Fruit fly (Drosophila melanogaster): ENCODE measurements around the gene Adk2.

Gene Adk2

DNA sequence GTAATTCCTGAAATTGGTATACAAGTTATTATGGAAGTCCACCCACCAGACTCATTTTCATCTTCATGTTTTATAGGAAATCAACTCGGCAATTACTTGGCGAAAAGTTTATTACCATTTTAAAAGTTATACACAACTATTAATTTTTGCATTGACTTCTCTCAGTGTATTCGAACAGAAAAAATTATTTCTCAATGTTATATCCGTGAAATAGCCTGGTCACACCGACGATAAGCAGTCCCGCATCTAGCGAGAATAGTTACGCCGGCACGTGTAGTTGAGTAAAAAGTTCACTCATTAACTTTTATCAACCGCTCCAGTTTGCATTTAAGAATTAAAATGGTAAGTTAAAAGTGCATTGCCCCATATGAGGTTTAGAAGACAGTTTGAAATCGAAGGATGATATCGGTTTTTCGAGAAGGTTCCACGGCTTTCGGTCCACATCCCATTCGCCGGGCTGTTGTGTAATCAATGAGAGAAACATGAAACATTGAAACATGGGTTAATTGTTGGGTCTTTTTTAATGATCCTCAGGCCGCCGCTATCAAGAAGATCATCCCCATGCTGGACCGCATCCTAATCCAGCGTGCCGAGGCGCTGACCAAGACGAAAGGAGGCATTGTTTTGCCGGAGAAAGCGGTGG, 6.5 kb downstream of the Adk2 start, which contains the start of gene CG11267 (continued):
- TF ChIP-seq CG7987 (GFP tag; optimal IDR thresholded peaks at IDR 0.05) (peak; percentile 71), CG3281 (GFP tag; optimal IDR thresholded peaks at IDR 0.05) (peak; percentile 90), CG12391 (tag; optimal IDR thresholded peaks at IDR 0.05) (peak; percentile 74), gce (GFP tag; IDR thresholded peaks at IDR 0.05) (peak; percentile 83; the same call in 2 of the 3 replicates), ranshi (GFP tag; IDR thresholded peaks at IDR 0.05) (peak; percentile 91), so (GFP tag; IDR thresholded peaks at IDR 0.05) (peak; percentile 93), CG15696 (tag; optimal IDR thresholded peaks at IDR 0.05) (peak; percentile 81), CG18764 (GFP tag; optimal IDR thresholded peaks at IDR 0.05) (peak; percentile 77), gcm2 (GFP tag; optimal IDR thresholded peaks at IDR 0.05) (no peak), Xrp1 (GFP tag; IDR thresholded peaks at IDR 0.05) (peak; percentile 91), CG11085 (GFP tag; IDR thresholded peaks at IDR 0.05) (peak; percentile 81), ab (GFP tag; optimal IDR thresholded peaks at IDR 0.05) (peak; percentile 72), pnt (GFP tag; optimal IDR thresholded peaks at IDR 0.05) (peak; percentile 80), CG2678 (tag; optimal IDR thresholded peaks at IDR 0.05) (peak; percentile 92), CG16863 (GFP tag; optimal IDR thresholded peaks at IDR 0.05) (peak; percentile 33), exex (tag; optimal IDR thresholded peaks at IDR 0.05) (peak; percentile 67), Opbp (GFP tag; IDR thresholded peaks at IDR 0.05; ENCODE audit: partially characterized antibody) (0 out of 3 replicates have a peak, but pooled peaks have one; percentile 35), CG16815 (GFP tag; optimal IDR thresholded peaks at IDR 0.05) (peak; percentile 48), MBD-R2 (GFP tag; IDR thresholded peaks at IDR 0.05) (peak; percentile 80; the same call in 1 of the 2 replicates), chinmo (GFP tag; IDR thresholded peaks at IDR 0.05; ENCODE audit: partially characterized antibody) (no peak), dmrt11E (tag; optimal IDR thresholded peaks at IDR 0.05) (peak; percentile 62), az2 (GFP tag; optimal IDR thresholded peaks at IDR 0.05) (peak; percentile 67), Xbp1 (GFP tag; optimal IDR thresholded peaks at IDR 0.05) (peak; percentile 84), ttk (GFP tag; IDR thresholded peaks at IDR 0.05) (peak; percentile 74), CG8359 (GFP tag; optimal IDR thresholded peaks at IDR 0.05; ENCODE audit: borderline replicate concordance) (peak; percentile 56), Lim3 (GFP tag; IDR thresholded peaks at IDR 0.05) (peak; percentile 85; the same call in 1 of the 2 replicates), ase (GFP tag; IDR thresholded peaks at IDR 0.05) (peak; percentile 94), CG31365 (tag; optimal IDR thresholded peaks at IDR 0.05) (peak; percentile 69), Elba2 (GFP tag; optimal IDR thresholded peaks at IDR 0.05) (no peak), CG1602 (GFP tag; optimal IDR thresholded peaks at IDR 0.05) (peak; percentile 73), repo (GFP tag; optimal IDR thresholded peaks at IDR 0.05) (peak; percentile 47), bcd (GFP tag; optimal IDR thresholded peaks at IDR 0.05) (peak; percentile 84), HLHmδ (GFP tag; optimal IDR thresholded peaks at IDR 0.05) (no peak), emc (GFP tag; optimal IDR thresholded peaks at IDR 0.05) (peak; percentile 64), tin (GFP tag; optimal IDR thresholded peaks at IDR 0.05) (peak; percentile 87), CG14441 (GFP tag; IDR thresholded peaks at IDR 0.05) (peak; percentile 94), CG7786 (GFP tag; optimal IDR thresholded peaks at IDR 0.05) (peak; percentile 73), CG16813 (GFP tag; IDR thresholded peaks at IDR 0.05; ENCODE audit: partially characterized antibody) (no peak), Myb (GFP tag; optimal IDR thresholded peaks at IDR 0.05) (peak; percentile 54), Atf6 (GFP tag; IDR thresholded peaks at IDR 0.05) (peak; percentile 93), CG8281 (tag; optimal IDR thresholded peaks at IDR 0.05) (peak; percentile 70), CG6254 (GFP tag; optimal IDR thresholded peaks at IDR 0.05) (peak; percentile 71), Oaz (GFP tag; IDR thresholded peaks at IDR 0.05) (peak; percentile 95), seq (GFP tag; IDR thresholded peaks at IDR 0.05) (peak; percentile 82), Poxn (GFP tag; IDR thresholded peaks at IDR 0.05) (peak; percentile 66; the same call in 1 of the 2 replicates), fd64A (GFP tag; optimal IDR thresholded peaks at IDR 0.05) (no peak), CG3726 (GFP tag; IDR thresholded peaks at IDR 0.05) (peak; percentile 86), CG12744 (GFP tag; optimal IDR thresholded peaks at IDR 0.05) (peak; percentile 79), Sox102F (GFP tag; optimal IDR thresholded peaks at IDR 0.05) (peak; percentile 82), Sox100B (GFP tag; optimal IDR thresholded peaks at IDR 0.05) (peak; percentile 86)
